Worm (Caenorhabditis elegans) whole organism, young adult: Measurements from ENCODE around the gene unc-132.

Experiments
- T07F8.4 ChIP-seq: sonication (generic microtip); optimal IDR thresholded peaks from 2 replicates; lab custom pipeline; 2016; ENCODE audit warnings: mild to moderate bottlenecking, missing genetic modification characterization, moderate library complexity, missing compliant biosample characterization
- ama-1 ChIP-seq, 3 experiments: fragments of 150-350 bp in 1 of 3; sonication (generic microtip) in 2 of 3; optimal IDR thresholded peaks; 2 replicates each; lab custom pipeline; 2014 to 2018; ENCODE audit warnings: missing biosample characterization in 2 of 3, missing genetic modification characterization in 2 of 3, missing genetic modification reagents in 2 of 3
- ceh-40 ChIP-seq: fragments of 200-800 bp; sonication (Bioruptor generic); IDR thresholded peaks from 2 replicates; pipeline ENCODE4 v1.3.6; 2022; ENCODE audit warnings: missing genetic modification characterization, missing compliant biosample characterization
- unc-62 ChIP-seq: fragments of 150-350 bp; optimal IDR thresholded peaks from 2 replicates; lab custom pipeline; 2014; ENCODE audit warnings: missing biosample characterization, missing genetic modification reagents, missing genetic modification characterization

ce11 chrV:3706167-3706566 lies 19.3 kb downstream of the unc-132 start:
- TF ChIP-seq ama-1 (optimal IDR thresholded peaks at IDR 0.05; lab: Kevin White, UChicago): no peak
- no peak for TF ChIP-seq ama-1 (GFP tag; optimal IDR thresholded peaks at IDR 0.05; lab: Kevin White, UChicago)
- TF ChIP-seq ceh-40 (GFP tag; lab: Robert Waterston, UW): no peak
- no peak for TF ChIP-seq unc-62
- TF ChIP-seq T07F8.4 (tag; lab: Kevin White, UChicago): no peak
